Fruit fly (Drosophila melanogaster) whole organism, embryonic: ENCODE results near the gene CG15353.

Experiments used
- Atf6 ChIP-seq: fragments of 200-800 bp; sonication (Bioruptor generic); IDR thresholded peaks from 2 replicates; pipeline ENCODE4 v1.3.6; 2022; ENCODE audit warnings: missing biosample characterization, missing genetic modification characterization
- Bdp1 ChIP-seq: fragments of 200-800 bp; sonication (Bioruptor generic); optimal IDR thresholded peaks from 3 replicates; lab custom pipeline; 2016; ENCODE audit warnings: missing biosample characterization, missing genetic modification characterization
- Bgb ChIP-seq: fragments of 200-800 bp; sonication (Bioruptor generic); IDR thresholded peaks from 2 replicates; pipeline ENCODE4 v1.3.6; 2022; ENCODE audit warnings: missing biosample characterization, missing genetic modification characterization; ENCODE audit not compliant: partially characterized antibody
- CG11093 ChIP-seq: fragments of 200-800 bp; sonication (Bioruptor generic); IDR thresholded peaks from 3 replicates; pipeline ENCODE4 v1.3.6; 2022; ENCODE audit warnings: missing biosample characterization, missing genetic modification characterization
- CG11398 ChIP-seq: fragments of 200-800 bp; sonication (Bioruptor generic); optimal IDR thresholded peaks from 2 replicates; lab custom pipeline; 2016; ENCODE audit warnings: missing biosample characterization, missing genetic modification characterization
- CG11696 ChIP-seq: fragments of 200-800 bp; sonication (Bioruptor generic); IDR thresholded peaks from 2 replicates; pipeline ENCODE4 v1.3.6; 2022; ENCODE audit warnings: missing biosample characterization, missing genetic modification characterization
- CG16779 ChIP-seq: fragments of 200-800 bp; sonication (Bioruptor generic); IDR thresholded peaks from 2 replicates; pipeline ENCODE4 v1.3.6; 2022; ENCODE audit warnings: missing biosample characterization, missing genetic modification characterization
- CG16863 ChIP-seq: fragments of 200-800 bp; sonication (Bioruptor generic); optimal IDR thresholded peaks from 3 replicates; lab custom pipeline; 2016; ENCODE audit warnings: missing biosample characterization, missing genetic modification characterization
- CG17385 ChIP-seq: fragments of 200-800 bp; sonication (Bioruptor generic); optimal IDR thresholded peaks from 3 replicates; lab custom pipeline; 2018; ENCODE audit warnings: missing biosample characterization, mild to moderate bottlenecking, missing genetic modification characterization
- CG17612 ChIP-seq: fragments of 200-800 bp; sonication (Bioruptor generic); IDR thresholded peaks from 2 replicates; pipeline ENCODE4 v1.3.6; 2022; ENCODE audit warnings: missing biosample characterization, missing genetic modification characterization
- CG18476 ChIP-seq: fragments of 200-800 bp; sonication (Bioruptor generic); optimal IDR thresholded peaks from 2 replicates; lab custom pipeline; 2016; ENCODE audit warnings: missing biosample characterization, mild to moderate bottlenecking, missing genetic modification characterization
- CG2120 ChIP-seq: fragments of 200-800 bp; sonication (Bioruptor generic); optimal IDR thresholded peaks from 3 replicates; lab custom pipeline; 2016; ENCODE audit warnings: missing biosample characterization, missing genetic modification characterization
- CG2202 ChIP-seq: fragments of 200-800 bp; sonication (Bioruptor generic); optimal IDR thresholded peaks from 2 replicates; lab custom pipeline; 2018; ENCODE audit warnings: missing biosample characterization, mild to moderate bottlenecking, missing genetic modification characterization
- CG3281 ChIP-seq: fragments of 200-800 bp; sonication (Bioruptor generic); optimal IDR thresholded peaks from 3 replicates; lab custom pipeline; 2017; ENCODE audit warnings: missing biosample characterization, mild to moderate bottlenecking, missing genetic modification characterization
- CG34224 ChIP-seq: fragments of 200-800 bp; sonication (Bioruptor generic); IDR thresholded peaks from 3 replicates; pipeline ENCODE4 v1.3.6; 2022; ENCODE audit warnings: missing biosample characterization, missing genetic modification characterization; ENCODE audit not compliant: partially characterized antibody
- CG5180 ChIP-seq: fragments of 200-800 bp; sonication (Bioruptor generic); optimal IDR thresholded peaks from 3 replicates; lab custom pipeline; 2017; ENCODE audit warnings: missing biosample characterization, missing genetic modification characterization, mild to moderate bottlenecking, moderate library complexity, missing genetic modification reagents
- CG6654 ChIP-seq: fragments of 200-800 bp; sonication (Bioruptor generic); optimal IDR thresholded peaks from 2 replicates; lab custom pipeline; 2017; ENCODE audit warnings: missing biosample characterization, mild to moderate bottlenecking, missing genetic modification characterization
- CG6791 ChIP-seq: fragments of 200-800 bp; sonication (Bioruptor generic); IDR thresholded peaks from 3 replicates; pipeline ENCODE4 v1.3.6; 2022; ENCODE audit warnings: missing biosample characterization, missing genetic modification characterization; ENCODE audit not compliant: partially characterized antibody
- CG7556 ChIP-seq: fragments of 200-800 bp; sonication (Bioruptor generic); optimal IDR thresholded peaks from 2 replicates; lab custom pipeline; 2017; ENCODE audit warnings: missing biosample characterization, mild to moderate bottlenecking, missing genetic modification characterization
- CG8765 ChIP-seq: fragments of 200-800 bp; sonication (Bioruptor generic); IDR thresholded peaks from 2 replicates; pipeline ENCODE4 v1.3.6; 2022; ENCODE audit warnings: missing biosample characterization, missing genetic modification characterization
- CkIIα-i1 ChIP-seq: fragments of 200-800 bp; sonication (Bioruptor generic); IDR thresholded peaks from 2 replicates; pipeline ENCODE4 v1.3.6; 2022; ENCODE audit warnings: missing biosample characterization, missing genetic modification characterization
- CoRest ChIP-seq: fragments of 200-800 bp; sonication (Bioruptor generic); optimal IDR thresholded peaks from 3 replicates; lab custom pipeline; 2018; ENCODE audit warnings: missing biosample characterization, mild to moderate bottlenecking, missing genetic modification characterization, moderate library complexity
- Dref ChIP-seq: fragments of 200-800 bp; sonication (Bioruptor generic); IDR thresholded peaks from 2 replicates; pipeline ENCODE4 v1.3.6; 2022; ENCODE audit warnings: missing biosample characterization, missing genetic modification characterization
- HmgZ ChIP-seq: fragments of 200-800 bp; sonication (Bioruptor generic); optimal IDR thresholded peaks from 2 replicates; lab custom pipeline; 2018; ENCODE audit warnings: missing biosample characterization, mild to moderate bottlenecking, missing genetic modification characterization
- Med ChIP-seq: fragments of 200-800 bp; sonication (Bioruptor generic); peaks from one replicate; lab custom pipeline; 2016; ENCODE audit warnings: missing biosample characterization, missing genetic modification characterization, mild to moderate bottlenecking, inconsistent platforms, moderate library complexity
- Stat92E ChIP-seq, 3 experiments: fragments of >200 bp in 2 of 3; fragments of 200-800 bp in 1 of 3; sonication (Bioruptor generic) in 1 of 3; optimal IDR thresholded peaks; 2 replicates each; lab custom pipeline; 2017 to 2019; ENCODE audit warnings: missing biosample characterization in 3 of 3, missing genetic modification characterization in 3 of 3, mild to moderate bottlenecking in 1 of 3, moderate library complexity in 1 of 3
- TFAM ChIP-seq: fragments of 200-800 bp; sonication (Bioruptor generic); optimal IDR thresholded peaks from 2 replicates; lab custom pipeline; 2017; ENCODE audit warnings: missing biosample characterization, missing genetic modification characterization, inconsistent platforms
- Taf1 ChIP-seq: fragments of 200-800 bp; sonication (Bioruptor generic); IDR thresholded peaks from 2 replicates; pipeline ENCODE4 v1.3.6; 2022; ENCODE audit warnings: missing biosample characterization, missing genetic modification characterization
- bbx ChIP-seq: fragments of 200-800 bp; sonication (Bioruptor generic); IDR thresholded peaks from 2 replicates; pipeline ENCODE4 v1.3.6; 2022; ENCODE audit warnings: missing biosample characterization, missing genetic modification characterization; ENCODE audit not compliant: partially characterized antibody
- chif ChIP-seq, 2 experiments: fragments of 200-800 bp; sonication (Bioruptor generic); optimal IDR thresholded peaks; 3 replicates each; lab custom pipeline; 2016; ENCODE audit warnings: missing biosample characterization in 2 of 2, missing genetic modification characterization in 2 of 2
- corto ChIP-seq: fragments of 200-800 bp; sonication (Bioruptor generic); optimal IDR thresholded peaks from 2 replicates; lab custom pipeline; 2016; ENCODE audit warnings: missing biosample characterization, mild to moderate bottlenecking, missing genetic modification characterization, moderate library complexity
- croc ChIP-seq: fragments of 200-800 bp; sonication (Bioruptor generic); conservative IDR thresholded peaks from 3 replicates; pipeline ENCODE4 v1.3.6; 2022; ENCODE audit warnings: missing biosample characterization, missing genetic modification characterization
- crp ChIP-seq, 2 experiments: fragments of 200-800 bp; sonication (Bioruptor generic); optimal IDR thresholded peaks; 2 replicates in 1 of 2; 3 replicates in 1 of 2; lab custom pipeline; 2017; ENCODE audit warnings: missing biosample characterization in 2 of 2, missing genetic modification characterization in 2 of 2, mild to moderate bottlenecking in 1 of 2, moderate library complexity in 1 of 2
- emc ChIP-seq: fragments of 200-800 bp; sonication (Bioruptor generic); optimal IDR thresholded peaks from 2 replicates; lab custom pipeline; 2016; ENCODE audit warnings: missing biosample characterization, missing genetic modification characterization
- gro ChIP-seq: fragments of 200-800 bp; sonication (Bioruptor generic); optimal IDR thresholded peaks from 2 replicates; lab custom pipeline; 2016; ENCODE audit warnings: missing biosample characterization, missing genetic modification characterization
- gt ChIP-seq: fragments of 200-800 bp; sonication (Bioruptor generic); IDR thresholded peaks from 2 replicates; pipeline ENCODE4 v1.3.6; 2022; ENCODE audit warnings: missing biosample characterization, missing genetic modification characterization
- nau ChIP-seq: fragments of 200-800 bp; sonication (Bioruptor generic); optimal IDR thresholded peaks from 3 replicates; lab custom pipeline; 2017; ENCODE audit warnings: missing biosample characterization, mild to moderate bottlenecking, missing genetic modification characterization, missing genetic modification reagents
- odd ChIP-seq: fragments of 200-800 bp; sonication (Bioruptor generic); optimal IDR thresholded peaks from 2 replicates; lab custom pipeline; 2017; ENCODE audit warnings: missing biosample characterization, mild to moderate bottlenecking, missing genetic modification characterization
- pnt ChIP-seq: fragments of 200-800 bp; sonication (Bioruptor generic); optimal IDR thresholded peaks from 3 replicates; lab custom pipeline; 2016; ENCODE audit warnings: missing biosample characterization, missing genetic modification characterization
- pum ChIP-seq: fragments of 200-800 bp; sonication (Bioruptor generic); optimal IDR thresholded peaks from 2 replicates; lab custom pipeline; 2016; ENCODE audit warnings: missing biosample characterization, missing genetic modification characterization
- repo ChIP-seq: fragments of 200-800 bp; sonication (Bioruptor generic); optimal IDR thresholded peaks from 2 replicates; lab custom pipeline; 2016; ENCODE audit warnings: missing biosample characterization, missing genetic modification characterization
- rib ChIP-seq: fragments of 200-800 bp; sonication (Bioruptor generic); IDR thresholded peaks from 2 replicates; pipeline ENCODE4 v1.3.6; 2022; ENCODE audit warnings: missing biosample characterization, missing genetic modification characterization
- ro ChIP-seq: fragments of 200-800 bp; sonication (Bioruptor generic); IDR thresholded peaks from 2 replicates; pipeline ENCODE4 v1.3.6; 2022; ENCODE audit warnings: missing biosample characterization, missing genetic modification characterization
- seq ChIP-seq: fragments of 200-800 bp; sonication (Bioruptor generic); IDR thresholded peaks from 2 replicates; pipeline ENCODE4 v1.3.6; 2022; ENCODE audit warnings: missing biosample characterization, missing genetic modification characterization
- slbo ChIP-seq: fragments of 200-800 bp; sonication (Bioruptor generic); IDR thresholded peaks from 2 replicates; pipeline ENCODE4 v1.3.6; 2022; ENCODE audit warnings: missing biosample characterization, missing genetic modification characterization
- sr ChIP-seq: fragments of 200-800 bp; sonication (Bioruptor generic); IDR thresholded peaks from 3 replicates; pipeline ENCODE4 v1.3.6; 2022; ENCODE audit warnings: missing biosample characterization, missing genetic modification characterization
- sug ChIP-seq: fragments of 200-800 bp; optimal IDR thresholded peaks from 2 replicates; lab custom pipeline; 2019; ENCODE audit warnings: missing biosample characterization, mild to moderate bottlenecking, missing genetic modification characterization, moderate library complexity
- wdn ChIP-seq: fragments of 200-800 bp; sonication (Bioruptor generic); IDR thresholded peaks from 2 replicates; pipeline ENCODE4 v1.3.6; 2022; ENCODE audit warnings: missing biosample characterization, missing genetic modification characterization
- wor ChIP-seq: fragments of 200-800 bp; sonication (Bioruptor generic); IDR thresholded peaks from 2 replicates; pipeline ENCODE4 v1.3.6; 2022; ENCODE audit warnings: missing biosample characterization, missing genetic modification characterization
- zfh2 ChIP-seq: fragments of 200-800 bp; sonication (Bioruptor generic); optimal IDR thresholded peaks from 2 replicates; lab custom pipeline; 2016; ENCODE audit warnings: missing biosample characterization, missing genetic modification characterization

The CG15353 gene

DNA sequence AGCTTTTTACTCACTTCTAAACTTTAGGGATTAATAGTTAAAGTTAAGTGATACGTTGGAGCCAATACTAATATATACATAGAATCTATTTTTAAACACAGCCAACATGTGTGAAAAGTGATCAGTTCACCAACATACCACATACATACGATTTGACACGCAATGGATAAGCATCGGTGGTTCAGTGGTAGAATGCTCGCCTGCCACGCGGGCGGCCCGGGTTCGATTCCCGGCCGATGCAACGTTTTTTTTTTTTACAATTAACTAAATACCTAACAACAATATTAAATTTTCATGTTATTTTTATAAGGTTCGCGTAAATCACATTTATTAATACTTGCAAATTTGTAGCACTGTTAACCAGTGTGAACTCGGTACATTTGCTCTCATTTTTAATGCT, 24.5 kb upstream of the CG15353 start (continued):
- TF ChIP-seq wor (GFP tag; lab: Robert Waterston, UW) (no peak), Med (GFP tag; lab: Kevin White, UChicago) (peak; percentile 33), CkIIα-i1 (no peak), CG17612 (GFP tag; lab: Robert Waterston, UW) (no peak), chif (GFP tag; optimal IDR thresholded peaks at IDR 0.05; lab: Kevin White, UChicago) (no peak), zfh2 (GFP tag; lab: Kevin White, UChicago) (no peak), sr (GFP tag; lab: Robert Waterston, UW) (no peak), seq (GFP tag; lab: Robert Waterston, UW) (no peak), pnt (GFP tag; lab: Kevin White, UChicago) (no peak), gro (no peak), CG34224 (GFP tag; lab: Robert Waterston, UW) (peak; percentile 39; the same call in 2 of the 3 replicates), CG11093 (GFP tag; lab: Robert Waterston, UW) (no peak), CG11696 (GFP tag; lab: Robert Waterston, UW) (no peak), Dref (GFP tag; lab: Robert Waterston, UW) (no peak), repo (GFP tag; lab: Kevin White, UChicago) (no peak), bbx (peak; percentile 71; the same call in 1 of the 2 replicates), CG6791 (GFP tag; lab: Robert Waterston, UW) (peak; percentile 86), Bdp1 (GFP tag; lab: Kevin White, UChicago) (peak; percentile 97), Bgb (GFP tag; lab: Robert Waterston, UW) (peak; percentile 68), rib (GFP tag; lab: Robert Waterston, UW) (no peak)

DNA sequence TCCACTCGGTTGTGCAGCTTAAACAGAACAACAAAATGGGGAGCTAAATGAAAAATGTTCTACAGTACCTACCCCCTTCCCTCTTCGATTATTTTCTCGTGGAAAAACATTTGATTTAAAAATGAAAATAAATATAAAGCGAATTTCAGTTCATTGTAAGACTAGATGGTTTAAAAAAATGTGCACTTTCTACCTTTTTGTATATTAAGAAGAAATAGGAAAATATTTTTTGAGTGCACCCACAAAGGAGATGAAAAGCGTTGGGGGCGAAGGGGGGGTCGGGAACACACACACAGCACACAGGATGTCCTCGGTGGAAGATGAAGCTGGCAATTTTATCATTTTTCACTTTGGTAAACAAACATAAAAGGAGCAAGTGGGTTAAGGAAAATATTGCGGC, 15.8 kb upstream of the CG15353 start:
- TF ChIP-seq croc (GFP tag; lab: Robert Waterston, UW): no peak
- TF ChIP-seq CG3281 (GFP tag; lab: Kevin White, UChicago): no peak
- no peak for TF ChIP-seq emc
- no peak for TF ChIP-seq slbo (GFP tag; lab: Robert Waterston, UW)
- TF ChIP-seq Stat92E (GFP tag; optimal IDR thresholded peaks at IDR 0.05; lab: Kevin White, UChicago): no peak

DNA sequence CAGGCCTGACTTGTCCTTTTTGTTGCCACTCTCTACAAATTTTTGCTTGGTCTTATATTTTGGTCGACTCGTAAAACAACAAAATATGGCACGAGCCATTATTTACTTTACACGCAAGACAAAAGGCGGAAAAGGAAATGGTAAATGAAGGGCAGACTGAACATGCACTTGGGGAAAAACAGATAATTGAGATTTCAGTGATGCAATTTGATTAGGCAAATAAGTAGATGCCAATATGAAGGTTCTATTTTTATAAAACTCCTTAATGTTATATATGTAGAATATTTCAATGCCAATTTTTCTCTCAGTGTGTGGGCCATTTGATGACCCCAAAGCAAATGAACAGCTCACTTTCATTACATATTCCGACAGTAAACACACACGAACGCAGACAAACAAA, 8.2 kb upstream of the CG15353 start:
- TF ChIP-seq CG2120: peak; percentile 55
- no peak for TF ChIP-seq sr (GFP tag; lab: Robert Waterston, UW)
- no peak for TF ChIP-seq CG18476 (GFP tag; lab: Kevin White, UChicago)
- no peak for TF ChIP-seq CG16779 (GFP tag; lab: Robert Waterston, UW)
- no peak for TF ChIP-seq nau
- no peak for TF ChIP-seq corto
- TF ChIP-seq pum: no peak
- no peak for TF ChIP-seq CG2202 (tag; lab: Kevin White, UChicago)
- TF ChIP-seq CG7556: peak; percentile 13
- TF ChIP-seq gt (GFP tag; lab: Robert Waterston, UW): no peak
- no peak for TF ChIP-seq HmgZ
- no peak for TF ChIP-seq CG16863 (GFP tag; lab: Kevin White, UChicago)
- TF ChIP-seq CG8765 (GFP tag; lab: Robert Waterston, UW): no peak
- no peak for TF ChIP-seq CG5180 (GFP tag; lab: Kevin White, UChicago)
- TF ChIP-seq TFAM (GFP tag; lab: Kevin White, UChicago): no peak
- no peak for TF ChIP-seq Dref (GFP tag; lab: Robert Waterston, UW)
- TF ChIP-seq Atf6 (GFP tag; lab: Robert Waterston, UW): no peak
- no peak for TF ChIP-seq CG11398 (GFP tag; lab: Kevin White, UChicago)
- TF ChIP-seq ro (GFP tag; lab: Robert Waterston, UW): no peak
- no peak for TF ChIP-seq odd
- peak; percentile 2 for TF ChIP-seq CoRest (tag; lab: Kevin White, UChicago)
- no peak for TF ChIP-seq crp (GFP tag; optimal IDR thresholded peaks at IDR 0.05; lab: Kevin White, UChicago)
- no peak for TF ChIP-seq wdn (GFP tag; lab: Robert Waterston, UW)
- TF ChIP-seq CG17385 (GFP tag; lab: Kevin White, UChicago): no peak
- TF ChIP-seq Taf1 (GFP tag; lab: Robert Waterston, UW): no peak
- TF ChIP-seq sug: no peak
- TF ChIP-seq CG6654: no peak
